Fruit fly (Drosophila melanogaster) whole organism, embryonic: Measurements from ENCODE around the gene CG43354.
A peak's percentile ranks its signal among the peaks of the same experiment; 100 is the strongest.

Experiments
- Adf1 ChIP-seq: fragments of 200-800 bp; sonication (Bioruptor generic); IDR thresholded peaks from 2 replicates; pipeline ENCODE4 v1.3.6; 2022; ENCODE audit warnings: missing biosample characterization, missing genetic modification characterization
- Asciz ChIP-seq: fragments of 200-800 bp; sonication (Bioruptor generic); optimal IDR thresholded peaks from 2 replicates; lab custom pipeline; 2017; ENCODE audit warnings: missing biosample characterization, mild to moderate bottlenecking, missing genetic modification characterization, missing genetic modification reagents
- Bgb ChIP-seq: fragments of 200-800 bp; sonication (Bioruptor generic); IDR thresholded peaks from 2 replicates; pipeline ENCODE4 v1.3.6; 2022; ENCODE audit warnings: missing biosample characterization, missing genetic modification characterization; ENCODE audit not compliant: partially characterized antibody
- C15 ChIP-seq: fragments of 200-800 bp; sonication (Bioruptor generic); IDR thresholded peaks from 3 replicates; pipeline ENCODE4 v1.3.6; 2022; ENCODE audit warnings: missing biosample characterization, missing genetic modification characterization
- CG10274 ChIP-seq: fragments of 200-800 bp; sonication (Bioruptor generic); optimal IDR thresholded peaks from 3 replicates; lab custom pipeline; 2017; ENCODE audit warnings: missing biosample characterization, mild to moderate bottlenecking, missing genetic modification characterization
- CG12744 ChIP-seq: fragments of 200-800 bp; sonication (Bioruptor generic); optimal IDR thresholded peaks from 2 replicates; lab custom pipeline; 2016; ENCODE audit warnings: missing biosample characterization, missing genetic modification characterization
- CG13624 ChIP-seq: fragments of 200-800 bp; sonication (Bioruptor generic); optimal IDR thresholded peaks from 2 replicates; lab custom pipeline; 2016; ENCODE audit warnings: missing biosample characterization, missing genetic modification characterization
- CG16815 ChIP-seq: fragments of 200-800 bp; sonication (Bioruptor generic); optimal IDR thresholded peaks from 3 replicates; lab custom pipeline; 2017; ENCODE audit warnings: missing biosample characterization, mild to moderate bottlenecking, missing genetic modification characterization
- CG2202 ChIP-seq: fragments of 200-800 bp; sonication (Bioruptor generic); optimal IDR thresholded peaks from 2 replicates; lab custom pipeline; 2018; ENCODE audit warnings: missing biosample characterization, mild to moderate bottlenecking, missing genetic modification characterization
- CG2889 ChIP-seq: fragments of 200-800 bp; sonication (Bioruptor generic); IDR thresholded peaks from 3 replicates; pipeline ENCODE4 v1.3.6; 2022; ENCODE audit warnings: missing biosample characterization, missing genetic modification characterization
- CG3163 ChIP-seq: fragments of 200-800 bp; sonication (Bioruptor generic); optimal IDR thresholded peaks from 3 replicates; lab custom pipeline; 2016; ENCODE audit warnings: missing biosample characterization, missing genetic modification characterization
- CG4820 ChIP-seq: fragments of 200-800 bp; sonication (Bioruptor generic); optimal IDR thresholded peaks from 3 replicates; lab custom pipeline; 2016; ENCODE audit warnings: missing biosample characterization, missing genetic modification characterization
- CG6765 ChIP-seq: fragments of 200-800 bp; sonication (Bioruptor generic); optimal IDR thresholded peaks from 3 replicates; lab custom pipeline; 2017; ENCODE audit warnings: missing biosample characterization, mild to moderate bottlenecking, missing genetic modification characterization
- CG7987 ChIP-seq: fragments of 200-800 bp; sonication (Bioruptor generic); optimal IDR thresholded peaks from 2 replicates; lab custom pipeline; 2018; ENCODE audit warnings: missing biosample characterization, mild to moderate bottlenecking, missing genetic modification characterization, moderate library complexity
- CG8281 ChIP-seq: fragments of 200-800 bp; sonication (Bioruptor generic); optimal IDR thresholded peaks from 2 replicates; lab custom pipeline; 2018; ENCODE audit warnings: missing biosample characterization, mild to moderate bottlenecking, missing genetic modification characterization, moderate library complexity
- D ChIP-seq, 2 experiments: fragments of 200-800 bp in 1 of 2; fragments of >200 bp in 1 of 2; sonication (Bioruptor generic) in 1 of 2; optimal IDR thresholded peaks; 2 replicates in 1 of 2; 3 replicates in 1 of 2; lab custom pipeline; 2017; ENCODE audit warnings: mild to moderate bottlenecking in 1 of 2, missing biosample characterization in 1 of 2, missing genetic modification characterization in 1 of 2, missing genetic modification reagents in 1 of 2
- H15 ChIP-seq: fragments of 200-800 bp; sonication (Bioruptor generic); IDR thresholded peaks from 3 replicates; pipeline ENCODE4 v1.3.6; 2022; ENCODE audit warnings: missing biosample characterization, missing genetic modification characterization
- Hr51 ChIP-seq, 2 experiments: fragments of 200-800 bp; sonication (Bioruptor generic); optimal IDR thresholded peaks; 2 replicates in 1 of 2; 3 replicates in 1 of 2; lab custom pipeline; 2016 to 2018; ENCODE audit warnings: missing biosample characterization in 2 of 2, missing genetic modification characterization in 2 of 2, mild to moderate bottlenecking in 1 of 2, moderate library complexity in 1 of 2
- Myb ChIP-seq: fragments of 200-800 bp; sonication (Bioruptor generic); optimal IDR thresholded peaks from 2 replicates; lab custom pipeline; 2016; ENCODE audit warnings: missing biosample characterization, missing genetic modification characterization
- Nf-YC ChIP-seq: fragments of 200-800 bp; optimal IDR thresholded peaks from 3 replicates; lab custom pipeline; 2019; ENCODE audit warnings: missing biosample characterization, mild to moderate bottlenecking, missing genetic modification characterization, moderate library complexity
- al ChIP-seq: fragments of 200-800 bp; sonication (Bioruptor generic); IDR thresholded peaks from 2 replicates; pipeline ENCODE4 v1.3.6; 2022; ENCODE audit warnings: missing biosample characterization, missing genetic modification characterization
- bbx ChIP-seq: fragments of 200-800 bp; sonication (Bioruptor generic); IDR thresholded peaks from 2 replicates; pipeline ENCODE4 v1.3.6; 2022; ENCODE audit warnings: missing biosample characterization, missing genetic modification characterization; ENCODE audit not compliant: partially characterized antibody
- cad ChIP-seq: fragments of >200 bp; optimal IDR thresholded peaks from 2 replicates; lab custom pipeline; 2017; ENCODE audit warnings: missing biosample characterization, missing genetic modification characterization
- chn ChIP-seq: fragments of 200-800 bp; sonication (Bioruptor generic); optimal IDR thresholded peaks from 2 replicates; lab custom pipeline; 2016; ENCODE audit warnings: missing biosample characterization, missing genetic modification characterization
- danr ChIP-seq: fragments of 200-800 bp; sonication (Bioruptor generic); IDR thresholded peaks from 2 replicates; pipeline ENCODE4 v1.3.6; 2022; ENCODE audit warnings: missing biosample characterization, missing genetic modification characterization
- gem ChIP-seq: fragments of 200-800 bp; sonication (Bioruptor generic); optimal IDR thresholded peaks from 2 replicates; lab custom pipeline; 2019; ENCODE audit warnings: missing biosample characterization, mild to moderate bottlenecking, missing genetic modification characterization, moderate library complexity
- hbn ChIP-seq: fragments of 200-800 bp; sonication (Bioruptor generic); IDR thresholded peaks from 2 replicates; pipeline ENCODE4 v1.3.6; 2022; ENCODE audit warnings: missing biosample characterization, missing genetic modification characterization; ENCODE audit not compliant: partially characterized antibody
- kay ChIP-seq: fragments of 200-800 bp; sonication (Bioruptor generic); optimal IDR thresholded peaks from 2 replicates; lab custom pipeline; 2016; ENCODE audit warnings: missing biosample characterization, missing genetic modification characterization
- luna ChIP-seq: fragments of 200-800 bp; sonication (Bioruptor generic); optimal IDR thresholded peaks from 2 replicates; lab custom pipeline; 2016; ENCODE audit warnings: missing biosample characterization, missing genetic modification characterization
- mld ChIP-seq: fragments of 200-800 bp; sonication (Bioruptor generic); IDR thresholded peaks from 3 replicates; pipeline ENCODE4 v1.3.6; 2022; ENCODE audit warnings: missing biosample characterization, missing genetic modification characterization; ENCODE audit not compliant: partially characterized antibody
- nmo ChIP-seq: fragments of 200-800 bp; sonication (Bioruptor generic); optimal IDR thresholded peaks from 2 replicates; lab custom pipeline; 2018; ENCODE audit warnings: missing biosample characterization, mild to moderate bottlenecking, missing genetic modification characterization, moderate library complexity
- nom ChIP-seq: fragments of 200-800 bp; sonication (Bioruptor generic); optimal IDR thresholded peaks from 2 replicates; lab custom pipeline; 2017; ENCODE audit warnings: missing biosample characterization, missing genetic modification characterization, mild to moderate bottlenecking, moderate library complexity, missing genetic modification reagents
- onecut ChIP-seq: fragments of 200-800 bp; sonication (Bioruptor generic); IDR thresholded peaks from 2 replicates; pipeline ENCODE4 v1.3.6; 2022; ENCODE audit warnings: missing biosample characterization, missing genetic modification characterization
- org-1 ChIP-seq: fragments of 200-800 bp; sonication (Bioruptor generic); optimal IDR thresholded peaks from 2 replicates; lab custom pipeline; 2017; ENCODE audit warnings: missing biosample characterization, missing genetic modification characterization
- pan ChIP-seq, 4 experiments: fragments of >200 bp in 3 of 4; fragments of 200-800 bp in 1 of 4; sonication (Bioruptor generic) in 1 of 4; optimal IDR thresholded peaks in 3 of 4; IDR thresholded peaks in 1 of 4; 2 replicates each; pipeline versions ENCODE4 v1.3.6 to Lab custom; 2017 to 2022; ENCODE audit warnings: missing biosample characterization in 2 of 4, missing genetic modification characterization in 2 of 4, mixed read lengths in 1 of 4
- pros ChIP-seq: fragments of 200-800 bp; sonication (Bioruptor generic); optimal IDR thresholded peaks from 3 replicates; lab custom pipeline; 2019; ENCODE audit warnings: missing biosample characterization, mild to moderate bottlenecking, missing genetic modification characterization, moderate library complexity
- pum ChIP-seq: fragments of 200-800 bp; sonication (Bioruptor generic); optimal IDR thresholded peaks from 2 replicates; lab custom pipeline; 2016; ENCODE audit warnings: missing biosample characterization, missing genetic modification characterization
- rib ChIP-seq: fragments of 200-800 bp; sonication (Bioruptor generic); IDR thresholded peaks from 2 replicates; pipeline ENCODE4 v1.3.6; 2022; ENCODE audit warnings: missing biosample characterization, missing genetic modification characterization
- sens ChIP-seq: fragments of 200-800 bp; sonication (Bioruptor generic); peaks from one replicate; lab custom pipeline; 2016; ENCODE audit warnings: missing biosample characterization, missing genetic modification characterization
- sna ChIP-seq: fragments of 200-800 bp; sonication (Bioruptor generic); IDR thresholded peaks from 2 replicates; pipeline ENCODE4 v1.3.6; 2022; ENCODE audit warnings: missing biosample characterization, missing genetic modification characterization; ENCODE audit not compliant: partially characterized antibody
- so ChIP-seq: fragments of 200-800 bp; sonication (Bioruptor generic); IDR thresholded peaks from 3 replicates; pipeline ENCODE4 v1.3.6; 2022; ENCODE audit warnings: missing biosample characterization, missing genetic modification characterization
- sr ChIP-seq: fragments of 200-800 bp; sonication (Bioruptor generic); IDR thresholded peaks from 3 replicates; pipeline ENCODE4 v1.3.6; 2022; ENCODE audit warnings: missing biosample characterization, missing genetic modification characterization
- stwl ChIP-seq: fragments of 200-800 bp; sonication (Bioruptor generic); optimal IDR thresholded peaks from 3 replicates; lab custom pipeline; 2018; ENCODE audit warnings: missing biosample characterization, mild to moderate bottlenecking, missing genetic modification characterization, moderate library complexity
- tin ChIP-seq: fragments of 200-800 bp; sonication (Bioruptor generic); optimal IDR thresholded peaks from 3 replicates; lab custom pipeline; 2016; ENCODE audit warnings: missing biosample characterization, missing genetic modification characterization
- unc-4 ChIP-seq: fragments of 200-800 bp; sonication (Bioruptor generic); IDR thresholded peaks from 2 replicates; pipeline ENCODE4 v1.3.6; 2022; ENCODE audit warnings: missing biosample characterization, missing genetic modification characterization; ENCODE audit not compliant: partially characterized antibody
- unpg ChIP-seq: fragments of 200-800 bp; sonication (Bioruptor generic); optimal IDR thresholded peaks from 3 replicates; lab custom pipeline; 2018; ENCODE audit warnings: missing biosample characterization, mild to moderate bottlenecking, missing genetic modification characterization, moderate library complexity
- zen2 ChIP-seq: fragments of 200-800 bp; sonication (Bioruptor generic); IDR thresholded peaks from 3 replicates; pipeline ENCODE4 v1.3.6; 2022; ENCODE audit warnings: missing biosample characterization, missing genetic modification characterization; ENCODE audit not compliant: partially characterized antibody
- zfh2 ChIP-seq: fragments of 200-800 bp; sonication (Bioruptor generic); optimal IDR thresholded peaks from 2 replicates; lab custom pipeline; 2016; ENCODE audit warnings: missing biosample characterization, missing genetic modification characterization

The CG43354 gene

DNA sequence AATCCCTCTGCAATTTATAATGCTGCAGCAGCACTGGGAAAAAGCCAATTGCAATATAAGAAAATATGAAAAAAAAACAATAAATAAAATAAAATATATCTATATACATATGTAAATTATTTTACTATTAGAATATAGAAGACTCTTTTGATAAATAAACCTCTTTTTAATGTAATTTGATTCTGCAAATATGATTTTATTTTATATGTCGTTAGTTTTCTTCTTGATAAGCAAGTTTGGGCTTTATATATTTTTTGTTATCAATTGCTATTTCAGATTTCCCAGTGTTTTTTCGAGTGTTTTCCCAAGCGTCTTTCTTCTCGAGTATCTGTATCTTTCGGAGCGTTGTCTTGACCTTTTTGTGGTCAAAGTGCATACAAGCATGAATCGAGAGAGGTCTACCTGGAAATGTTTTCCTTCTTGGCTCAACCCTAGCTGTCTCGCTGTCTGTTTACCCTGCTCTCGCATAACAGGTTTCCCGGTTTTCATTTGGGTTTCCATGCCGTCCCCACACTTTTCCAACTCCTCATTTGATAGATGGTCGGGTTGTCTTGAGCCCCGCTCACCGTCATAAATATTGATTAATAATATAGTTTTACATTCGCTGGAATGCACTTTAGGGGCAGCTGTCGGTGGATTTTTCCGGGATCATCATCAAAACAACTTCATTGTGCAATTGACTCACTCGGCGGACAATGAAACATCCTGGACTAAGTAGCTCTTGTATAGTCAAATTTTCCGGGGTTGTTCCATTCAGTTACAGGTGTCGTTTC is 4.0 kb downstream of the CG43354 start (continued):
- TF ChIP-seq Adf1 (GFP tag; lab: Robert Waterston, UW): no peak
- TF ChIP-seq unpg (GFP tag; lab: Kevin White, UChicago): peak; percentile 68
- no peak for TF ChIP-seq CG10274 (GFP tag; lab: Kevin White, UChicago)
- TF ChIP-seq kay (GFP tag; lab: Kevin White, UChicago): no peak
- TF ChIP-seq CG7987 (GFP tag; lab: Kevin White, UChicago): no peak
- peak; percentile 48 for TF ChIP-seq Asciz (GFP tag; lab: Kevin White, UChicago)
- TF ChIP-seq C15 (GFP tag; lab: Robert Waterston, UW): no peak
- TF ChIP-seq nmo (GFP tag; lab: Kevin White, UChicago): peak; percentile 83
- TF ChIP-seq CG2889 (GFP tag; lab: Robert Waterston, UW): no peak
- no peak for TF ChIP-seq Nf-YC (tag; lab: Kevin White, UChicago)
- peak in 1 of 2 experiments; percentile 53 for TF ChIP-seq Hr51 (GFP tag; optimal IDR thresholded peaks at IDR 0.05; lab: Kevin White, UChicago)
- TF ChIP-seq sna (GFP tag; lab: Robert Waterston, UW): no peak
- no peak for TF ChIP-seq danr (GFP tag; lab: Robert Waterston, UW)
- no peak for TF ChIP-seq rib (GFP tag; lab: Robert Waterston, UW)
- no peak for TF ChIP-seq Bgb
- TF ChIP-seq Myb (GFP tag; lab: Kevin White, UChicago): no peak
- no peak for TF ChIP-seq luna
- TF ChIP-seq CG16815 (GFP tag; lab: Kevin White, UChicago): peak; percentile 72
- TF ChIP-seq sr: no peak
- no peak for TF ChIP-seq mld (GFP tag; lab: Robert Waterston, UW)
- no peak for TF ChIP-seq CG3163
- TF ChIP-seq zfh2: no peak
- TF ChIP-seq sens (GFP tag; lab: Kevin White, UChicago): peak; percentile 81
- no peak for TF ChIP-seq D (optimal IDR thresholded peaks at IDR 0.05; lab: Kevin White, UChicago)
- peak; percentile 80 for TF ChIP-seq D (GFP tag; optimal IDR thresholded peaks at IDR 0.05; lab: Kevin White, UChicago)
- no peak for TF ChIP-seq hbn (GFP tag; lab: Robert Waterston, UW)
- peak; percentile 49 for TF ChIP-seq CG4820 (GFP tag; lab: Kevin White, UChicago)
- TF ChIP-seq nom (GFP tag; lab: Kevin White, UChicago): no peak
- TF ChIP-seq unc-4: no peak
- TF ChIP-seq CG2202: peak; percentile 55
- no peak for TF ChIP-seq so (GFP tag; lab: Robert Waterston, UW)
- TF ChIP-seq onecut (GFP tag; lab: Robert Waterston, UW): no peak
- no peak for TF ChIP-seq cad
- TF ChIP-seq CG6765 (GFP tag; lab: Kevin White, UChicago): no peak
- peak; percentile 9 for TF ChIP-seq org-1 (GFP tag; lab: Kevin White, UChicago)
- no peak for TF ChIP-seq H15 (GFP tag; lab: Robert Waterston, UW)
- no peak for TF ChIP-seq CG13624 (GFP tag; lab: Kevin White, UChicago)
- TF ChIP-seq stwl (tag; lab: Kevin White, UChicago): peak; percentile 42
- TF ChIP-seq CG8281 (tag; lab: Kevin White, UChicago): no peak
- no peak for TF ChIP-seq al
- TF ChIP-seq zen2 (GFP tag; lab: Robert Waterston, UW): no peak
- TF ChIP-seq pum (GFP tag; lab: Kevin White, UChicago): no peak
- TF ChIP-seq bbx (GFP tag; lab: Robert Waterston, UW): no peak
- no peak for TF ChIP-seq pan (optimal IDR thresholded peaks at IDR 0.05; lab: Kevin White, UChicago)
- no peak for TF ChIP-seq pan (GFP tag; optimal IDR thresholded peaks at IDR 0.05 in 1 of 2, IDR thresholded peaks at IDR 0.05 in 1 of 2)
- peak; percentile 92 for TF ChIP-seq gem (tag; lab: Kevin White, UChicago)
- no peak for TF ChIP-seq chn (GFP tag; lab: Kevin White, UChicago)
- TF ChIP-seq pros: peak; percentile 93
- TF ChIP-seq CG12744: no peak
- peak; percentile 26 for TF ChIP-seq tin (GFP tag; lab: Kevin White, UChicago)
